Fruit fly (Drosophila melanogaster) whole organism, embryonic: ENCODE results near the gene dlp.

Experiments
- Abd-B ChIP-seq: fragments of 200-800 bp; sonication (Bioruptor generic); optimal IDR thresholded peaks from 2 replicates; lab custom pipeline; 2018; ENCODE audit warnings: missing biosample characterization, mild to moderate bottlenecking, missing genetic modification characterization, moderate library complexity
- Atf-2 ChIP-seq: fragments of 200-800 bp; sonication (Bioruptor generic); optimal IDR thresholded peaks from 2 replicates; lab custom pipeline; 2016; ENCODE audit warnings: missing biosample characterization, missing genetic modification characterization
- Awh ChIP-seq: fragments of 200-800 bp; sonication (Bioruptor generic); IDR thresholded peaks from 2 replicates; pipeline ENCODE4, ENCODE4 v1.3.6; 2022; ENCODE audit warnings: missing biosample characterization, missing genetic modification characterization
- CG1024 ChIP-seq: fragments of 200-800 bp; sonication (Bioruptor generic); IDR thresholded peaks from 2 replicates; pipeline ENCODE4 v1.3.6; 2022; ENCODE audit warnings: missing biosample characterization, missing genetic modification characterization
- CG10462 ChIP-seq: fragments of 200-800 bp; sonication (Bioruptor generic); optimal IDR thresholded peaks from 2 replicates; lab custom pipeline; 2016; ENCODE audit warnings: missing biosample characterization, missing genetic modification characterization
- CG11085 ChIP-seq: fragments of 200-800 bp; sonication (Bioruptor generic); IDR thresholded peaks from 2 replicates; pipeline ENCODE4 v1.3.6; 2022; ENCODE audit warnings: missing biosample characterization, missing genetic modification characterization
- CG12769 ChIP-seq: fragments of 200-800 bp; sonication (Bioruptor generic); optimal IDR thresholded peaks from 2 replicates; lab custom pipeline; 2019; ENCODE audit warnings: missing biosample characterization, mild to moderate bottlenecking, missing genetic modification characterization, moderate library complexity
- CG15479 ChIP-seq: fragments of 200-800 bp; sonication (Bioruptor generic); optimal IDR thresholded peaks from 3 replicates; lab custom pipeline; 2019; ENCODE audit warnings: missing biosample characterization, mild to moderate bottlenecking, missing genetic modification characterization, moderate library complexity
- CG30403 ChIP-seq: fragments of 200-800 bp; sonication (Bioruptor generic); optimal IDR thresholded peaks from 3 replicates; lab custom pipeline; 2016; ENCODE audit warnings: missing biosample characterization, missing genetic modification characterization
- CG32772 ChIP-seq: fragments of 200-800 bp; sonication (Bioruptor generic); IDR thresholded peaks from 2 replicates; pipeline ENCODE4 v1.3.6; 2022; ENCODE audit warnings: missing biosample characterization, missing genetic modification characterization
- CG4328 ChIP-seq: fragments of 200-800 bp; sonication (Bioruptor generic); optimal IDR thresholded peaks from 3 replicates; lab custom pipeline; 2017; ENCODE audit warnings: missing biosample characterization, missing genetic modification reagents, missing genetic modification characterization
- CG4360 ChIP-seq: fragments of 200-800 bp; sonication (Bioruptor generic); IDR thresholded peaks from 2 replicates; pipeline ENCODE4 v1.3.6; 2022; ENCODE audit warnings: missing biosample characterization, missing genetic modification characterization
- CG6791 ChIP-seq: fragments of 200-800 bp; sonication (Bioruptor generic); IDR thresholded peaks from 3 replicates; pipeline ENCODE4 v1.3.6; 2022; ENCODE audit warnings: missing biosample characterization, missing genetic modification characterization; ENCODE audit not compliant: partially characterized antibody
- CG7745 ChIP-seq: fragments of 200-800 bp; sonication (Bioruptor generic); optimal IDR thresholded peaks from 2 replicates; lab custom pipeline; 2018; ENCODE audit warnings: missing biosample characterization, mild to moderate bottlenecking, missing genetic modification characterization, moderate library complexity
- CG7839 ChIP-seq: fragments of 200-800 bp; sonication (Bioruptor generic); optimal IDR thresholded peaks from 3 replicates; lab custom pipeline; 2018; ENCODE audit warnings: missing biosample characterization, mild to moderate bottlenecking, missing genetic modification characterization, moderate library complexity
- CG7963 ChIP-seq: fragments of 200-800 bp; sonication (Bioruptor generic); IDR thresholded peaks from 3 replicates; pipeline ENCODE4 v1.3.6; 2022; ENCODE audit warnings: missing biosample characterization, missing genetic modification characterization; ENCODE audit not compliant: partially characterized antibody
- CG9817 ChIP-seq: fragments of 200-800 bp; sonication (Bioruptor generic); optimal IDR thresholded peaks from 2 replicates; lab custom pipeline; 2018; ENCODE audit warnings: missing biosample characterization, mild to moderate bottlenecking, missing genetic modification characterization, moderate library complexity
- CG9876 ChIP-seq: fragments of 200-800 bp; sonication (Bioruptor generic); optimal IDR thresholded peaks from 2 replicates; lab custom pipeline; 2016; ENCODE audit warnings: missing biosample characterization, missing genetic modification characterization
- CHES-1-like ChIP-seq: fragments of 200-800 bp; sonication (Bioruptor generic); optimal IDR thresholded peaks from 2 replicates; lab custom pipeline; 2016; ENCODE audit warnings: missing biosample characterization, missing genetic modification characterization
- Hr78 ChIP-seq, 2 experiments: fragments of 200-800 bp in 1 of 2; fragments of >200 bp in 1 of 2; sonication (Bioruptor generic) in 1 of 2; optimal IDR thresholded peaks; 2 replicates each; lab custom pipeline; 2017 to 2019; ENCODE audit warnings: missing biosample characterization in 2 of 2, missing genetic modification characterization in 2 of 2, mild to moderate bottlenecking in 1 of 2, moderate library complexity in 1 of 2
- Med ChIP-seq: fragments of 200-800 bp; sonication (Bioruptor generic); peaks from one replicate; lab custom pipeline; 2016; ENCODE audit warnings: missing biosample characterization, missing genetic modification characterization, mild to moderate bottlenecking, inconsistent platforms, moderate library complexity
- Pdp1 ChIP-seq, 2 experiments: fragments of 200-800 bp; sonication (Bioruptor generic); optimal IDR thresholded peaks; 3 replicates each; lab custom pipeline; 2016; ENCODE audit warnings: missing biosample characterization in 2 of 2, missing genetic modification characterization in 2 of 2, mild to moderate bottlenecking in 1 of 2, moderate library complexity in 1 of 2
- Stat92E ChIP-seq, 3 experiments: fragments of >200 bp in 2 of 3; fragments of 200-800 bp in 1 of 3; sonication (Bioruptor generic) in 1 of 3; optimal IDR thresholded peaks; 2 replicates each; lab custom pipeline; 2017 to 2019; ENCODE audit warnings: missing biosample characterization in 3 of 3, missing genetic modification characterization in 3 of 3, mild to moderate bottlenecking in 1 of 3, moderate library complexity in 1 of 3
- TFAM ChIP-seq: fragments of 200-800 bp; sonication (Bioruptor generic); optimal IDR thresholded peaks from 2 replicates; lab custom pipeline; 2017; ENCODE audit warnings: missing biosample characterization, missing genetic modification characterization, inconsistent platforms
- abd-A ChIP-seq: fragments of 200-800 bp; sonication (Bioruptor generic); optimal IDR thresholded peaks from 3 replicates; lab custom pipeline; 2019; ENCODE audit warnings: missing biosample characterization, mild to moderate bottlenecking, missing genetic modification characterization, moderate library complexity
- bbx ChIP-seq: fragments of 200-800 bp; sonication (Bioruptor generic); IDR thresholded peaks from 2 replicates; pipeline ENCODE4 v1.3.6; 2022; ENCODE audit warnings: missing biosample characterization, missing genetic modification characterization; ENCODE audit not compliant: partially characterized antibody
- chm ChIP-seq: fragments of 200-800 bp; sonication (Bioruptor generic); IDR thresholded peaks from 2 replicates; pipeline ENCODE4 v1.3.6; 2022; ENCODE audit warnings: missing biosample characterization, missing genetic modification characterization
- crol ChIP-seq: fragments of 200-800 bp; sonication (Bioruptor generic); IDR thresholded peaks from 2 replicates; pipeline ENCODE4 v1.3.6; 2022; ENCODE audit warnings: missing biosample characterization, missing genetic modification characterization
- dpn ChIP-seq, 2 experiments: fragments of 200-800 bp; sonication (Bioruptor generic); optimal IDR thresholded peaks; 3 replicates each; lab custom pipeline; 2016; ENCODE audit warnings: missing biosample characterization in 2 of 2, missing genetic modification characterization in 2 of 2
- eve ChIP-seq, 2 experiments: fragments of >200 bp; optimal IDR thresholded peaks; 2 replicates each; lab custom pipeline; 2017; ENCODE audit warnings: missing biosample characterization in 2 of 2, missing genetic modification characterization in 2 of 2
- ftz-f1 ChIP-seq: fragments of 200-800 bp; sonication (Bioruptor generic); optimal IDR thresholded peaks from 2 replicates; lab custom pipeline; 2016; ENCODE audit warnings: missing biosample characterization, missing genetic modification characterization
- gcm ChIP-seq: fragments of 200-800 bp; sonication (Bioruptor generic); optimal IDR thresholded peaks from 2 replicates; lab custom pipeline; 2019; ENCODE audit warnings: missing biosample characterization, mild to moderate bottlenecking, missing genetic modification characterization, moderate library complexity
- gro ChIP-seq: fragments of 200-800 bp; sonication (Bioruptor generic); optimal IDR thresholded peaks from 2 replicates; lab custom pipeline; 2016; ENCODE audit warnings: missing biosample characterization, missing genetic modification characterization
- gsb ChIP-seq: fragments of 200-800 bp; sonication (Bioruptor generic); IDR thresholded peaks from 2 replicates; pipeline ENCODE4 v1.3.6; 2022; ENCODE audit warnings: missing biosample characterization, missing genetic modification characterization
- gsb-n ChIP-seq: fragments of 200-800 bp; sonication (Bioruptor generic); optimal IDR thresholded peaks from 3 replicates; lab custom pipeline; 2018; ENCODE audit warnings: missing biosample characterization, mild to moderate bottlenecking, missing genetic modification characterization
- ind ChIP-seq: fragments of 200-800 bp; sonication (Bioruptor generic); optimal IDR thresholded peaks from 3 replicates; lab custom pipeline; 2016; ENCODE audit warnings: missing biosample characterization, missing genetic modification characterization
- knrl ChIP-seq: fragments of 200-800 bp; sonication (Bioruptor generic); IDR thresholded peaks from 3 replicates; pipeline ENCODE4 v1.3.6; 2022; ENCODE audit warnings: missing biosample characterization, missing genetic modification characterization; ENCODE audit not compliant: partially characterized antibody
- oc ChIP-seq: fragments of 200-800 bp; sonication (Bioruptor generic); optimal IDR thresholded peaks from 2 replicates; lab custom pipeline; 2018; ENCODE audit warnings: missing biosample characterization, mild to moderate bottlenecking, missing genetic modification characterization, moderate library complexity
- sd ChIP-seq: fragments of 200-800 bp; sonication (Bioruptor generic); optimal IDR thresholded peaks from 3 replicates; lab custom pipeline; 2018; ENCODE audit warnings: missing biosample characterization, mild to moderate bottlenecking, missing genetic modification characterization, moderate library complexity
- sens ChIP-seq: fragments of 200-800 bp; sonication (Bioruptor generic); peaks from one replicate; lab custom pipeline; 2016; ENCODE audit warnings: missing biosample characterization, missing genetic modification characterization
- slbo ChIP-seq: fragments of 200-800 bp; sonication (Bioruptor generic); IDR thresholded peaks from 2 replicates; pipeline ENCODE4 v1.3.6; 2022; ENCODE audit warnings: missing biosample characterization, missing genetic modification characterization
- sna ChIP-seq: fragments of 200-800 bp; sonication (Bioruptor generic); IDR thresholded peaks from 2 replicates; pipeline ENCODE4 v1.3.6; 2022; ENCODE audit warnings: missing biosample characterization, missing genetic modification characterization; ENCODE audit not compliant: partially characterized antibody
- sqz ChIP-seq: fragments of 200-800 bp; sonication (Bioruptor generic); optimal IDR thresholded peaks from 3 replicates; lab custom pipeline; 2018; ENCODE audit warnings: missing biosample characterization, mild to moderate bottlenecking, missing genetic modification characterization
- sr ChIP-seq: fragments of 200-800 bp; sonication (Bioruptor generic); IDR thresholded peaks from 3 replicates; pipeline ENCODE4 v1.3.6; 2022; ENCODE audit warnings: missing biosample characterization, missing genetic modification characterization
- twi ChIP-seq: fragments of 200-800 bp; optimal IDR thresholded peaks from 2 replicates; lab custom pipeline; 2019; ENCODE audit warnings: missing biosample characterization, mild to moderate bottlenecking, missing genetic modification characterization, moderate library complexity
- vvl ChIP-seq: fragments of 200-800 bp; sonication (Bioruptor generic); IDR thresholded peaks from 2 replicates; pipeline ENCODE4 v1.3.6; 2022; ENCODE audit warnings: missing biosample characterization, missing genetic modification characterization
- z ChIP-seq: fragments of 200-800 bp; sonication (Bioruptor generic); IDR thresholded peaks from 3 replicates; pipeline ENCODE4 v1.3.6; 2022; ENCODE audit warnings: missing biosample characterization, missing genetic modification characterization
- zfh1 ChIP-seq: fragments of 200-800 bp; sonication (Bioruptor generic); IDR thresholded peaks from 3 replicates; pipeline ENCODE4 v1.3.6; 2022; ENCODE audit warnings: missing biosample characterization, missing genetic modification characterization

dlp gene

DNA sequence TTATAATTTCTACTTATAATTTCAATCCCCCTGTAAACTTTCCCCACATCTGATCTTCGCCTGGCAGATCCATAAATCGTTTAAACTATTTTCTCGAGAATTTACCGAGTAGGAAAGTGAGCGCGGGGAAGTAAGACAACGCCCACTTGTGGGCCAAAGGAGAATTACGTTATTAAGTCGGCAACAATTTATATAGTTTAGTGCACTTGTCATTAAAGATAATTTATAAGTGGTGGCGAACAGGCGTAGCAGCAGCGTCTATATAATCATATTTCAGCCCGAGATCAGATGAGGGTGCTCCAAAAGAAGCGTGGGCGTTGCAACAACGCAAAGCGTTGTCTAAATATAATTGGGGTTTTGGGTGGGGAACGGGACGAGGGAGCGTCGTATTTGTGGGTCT, 22.3 kb downstream of the dlp start:
- TF ChIP-seq CG1024 (GFP tag; lab: Robert Waterston, UW) (no peak), sd (peak; percentile 30), gcm (GFP tag; lab: Kevin White, UChicago) (peak; percentile 19), sr (GFP tag; lab: Robert Waterston, UW) (peak; percentile 93), gro (GFP tag; lab: Kevin White, UChicago) (no peak), chm (0 out of 2 replicates have a peak, but pooled peaks have one; percentile 21), CG4328 (peak; percentile 53), zfh1 (GFP tag; lab: Robert Waterston, UW) (0 out of 3 replicates have a peak, but pooled peaks have one; percentile 7), TFAM (GFP tag; lab: Kevin White, UChicago) (no peak), crol (GFP tag; lab: Robert Waterston, UW) (peak; percentile 35; the same call in 1 of the 2 replicates), Pdp1 (GFP tag; optimal IDR thresholded peaks at IDR 0.05; lab: Kevin White, UChicago) (peak in 1 of 2 experiments; percentile 2)
- TF ChIP-seq, all 482 proteins: peak for 8

DNA sequence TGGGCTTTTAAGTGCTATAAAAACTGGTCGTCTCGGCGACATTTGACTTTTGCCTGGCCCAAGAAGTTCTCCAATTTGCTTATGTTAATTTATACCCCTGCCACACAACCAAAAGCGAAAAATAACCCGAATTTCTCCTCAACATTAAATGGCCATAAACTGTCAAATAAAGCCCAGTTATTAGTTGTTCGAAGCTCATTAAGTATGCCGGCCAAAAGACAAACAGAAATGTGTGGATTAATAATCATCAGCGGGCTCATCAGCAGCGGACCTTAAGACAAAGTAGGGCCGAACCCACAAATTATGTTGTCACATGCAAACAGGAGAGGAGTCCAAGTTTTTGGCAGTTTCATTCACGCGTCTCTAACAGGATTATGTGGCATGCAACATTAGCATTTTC, 22.8 kb downstream of the dlp start:
- no peak for TF ChIP-seq dpn (GFP tag; optimal IDR thresholded peaks at IDR 0.05; lab: Kevin White, UChicago)
- TF ChIP-seq CG9876 (GFP tag; lab: Kevin White, UChicago), result no peak
- TF ChIP-seq oc (tag; lab: Kevin White, UChicago), result peak; percentile 41
- TF ChIP-seq CG30403 (GFP tag; lab: Kevin White, UChicago), result no peak
- peak; percentile 74 for TF ChIP-seq Awh (GFP tag; lab: Robert Waterston, UW)
- peak; percentile 73 for TF ChIP-seq abd-A
- TF ChIP-seq CG6791 (GFP tag; lab: Robert Waterston, UW), result 0 out of 3 replicates have a peak, but pooled peaks have one; percentile 28
- TF ChIP-seq Abd-B (GFP tag; lab: Kevin White, UChicago), result peak; percentile 4
- peak in 1 of 2 experiments; percentile 0 for TF ChIP-seq eve (GFP tag; optimal IDR thresholded peaks at IDR 0.05; lab: Kevin White, UChicago)
- TF ChIP-seq CG12769, result peak; percentile 7
- peak; percentile 22; the same call in 1 of the 2 replicates for TF ChIP-seq vvl
- TF ChIP-seq slbo, result no peak
- no peak for TF ChIP-seq CHES-1-like (GFP tag; lab: Kevin White, UChicago)
- no peak for TF ChIP-seq CG15479 (GFP tag; lab: Kevin White, UChicago)
- peak in 1 of 2 experiments; percentile 51 for TF ChIP-seq Hr78 (GFP tag; optimal IDR thresholded peaks at IDR 0.05; lab: Kevin White, UChicago)

DNA sequence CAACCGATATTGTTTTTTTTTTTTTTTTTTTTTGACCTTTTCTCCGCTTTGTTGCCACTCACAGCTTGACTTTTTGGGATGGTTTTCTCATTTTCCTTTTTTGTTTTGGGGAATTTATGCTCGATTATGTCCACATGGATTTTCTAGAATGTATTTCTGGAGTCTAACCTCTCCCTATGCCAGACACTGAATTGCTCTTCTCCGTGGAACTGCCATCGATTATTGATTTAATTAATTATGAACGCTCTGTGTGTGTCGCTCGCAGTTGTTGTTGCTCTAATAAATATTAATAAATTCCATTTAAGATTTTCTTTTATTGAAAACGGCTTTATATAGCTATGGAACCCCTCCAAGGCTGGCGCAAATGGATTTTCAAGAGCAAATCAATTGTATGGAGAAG, 23.3 kb downstream of the dlp start:
- TF ChIP-seq CG4360 (GFP tag; lab: Robert Waterston, UW) (peak; percentile 56; the same call in 1 of the 2 replicates), sna (GFP tag; lab: Robert Waterston, UW) (no peak), CG9817 (tag; lab: Kevin White, UChicago) (no peak), Stat92E (GFP tag; optimal IDR thresholded peaks at IDR 0.05; lab: Kevin White, UChicago) (peak in 1 of 3 experiments; percentile 24), CG7745 (tag; lab: Kevin White, UChicago) (peak; percentile 12), ftz-f1 (GFP tag; lab: Kevin White, UChicago) (no peak), z (GFP tag; lab: Robert Waterston, UW) (no peak), knrl (GFP tag; lab: Robert Waterston, UW) (no peak), Atf-2 (GFP tag; lab: Kevin White, UChicago) (no peak), CG30403 (GFP tag; lab: Kevin White, UChicago) (no peak), CG7839 (tag; lab: Kevin White, UChicago) (no peak), CG32772 (no peak), sens (GFP tag; lab: Kevin White, UChicago) (peak; percentile 68), sqz (peak; percentile 67), gsb (no peak), CG10462 (GFP tag; lab: Kevin White, UChicago) (no peak), Med (peak; percentile 38), gsb-n (peak; percentile 59), twi (tag; lab: Kevin White, UChicago) (peak; percentile 40), CG11085 (GFP tag; lab: Robert Waterston, UW) (no peak), bbx (GFP tag; lab: Robert Waterston, UW) (no peak), CG7963 (no peak), ind (GFP tag; lab: Kevin White, UChicago) (no peak)
